Fruit fly (Drosophila melanogaster) whole organism, embryonic: Measurements from ENCODE around the gene mRpL27.

Experiments
- Antp ChIP-seq: fragments of 200-800 bp; sonication (Bioruptor generic); optimal IDR thresholded peaks from 3 replicates; lab custom pipeline; 2016; ENCODE audit warnings: missing biosample characterization, missing genetic modification characterization
- B-H1 ChIP-seq: fragments of 200-800 bp; sonication (Bioruptor generic); IDR thresholded peaks from 3 replicates; pipeline ENCODE4 v1.3.6; 2022; ENCODE audit warnings: missing biosample characterization, missing genetic modification characterization
- CG10321 ChIP-seq: fragments of 200-800 bp; sonication (Bioruptor generic); IDR thresholded peaks from 2 replicates; pipeline ENCODE4 v1.3.6; 2022; ENCODE audit warnings: missing biosample characterization, missing genetic modification characterization
- CG10959 ChIP-seq: fragments of 200-800 bp; sonication (Bioruptor generic); IDR thresholded peaks from 2 replicates; pipeline ENCODE4 v1.3.6; 2022; ENCODE audit warnings: missing biosample characterization, missing genetic modification characterization
- CG11247 ChIP-seq: fragments of 200-800 bp; sonication (Bioruptor generic); IDR thresholded peaks from 2 replicates; pipeline ENCODE4 v1.3.6; 2022; ENCODE audit warnings: missing biosample characterization, missing genetic modification characterization
- CG12219 ChIP-seq: fragments of 200-800 bp; sonication (Bioruptor generic); optimal IDR thresholded peaks from 3 replicates; lab custom pipeline; 2018; ENCODE audit warnings: missing biosample characterization, mild to moderate bottlenecking, missing genetic modification characterization
- CG12299 ChIP-seq: fragments of 200-800 bp; sonication (Bioruptor generic); optimal IDR thresholded peaks from 2 replicates; lab custom pipeline; 2018; ENCODE audit warnings: missing biosample characterization, mild to moderate bottlenecking, missing genetic modification characterization
- CG13424 ChIP-seq: fragments of 200-800 bp; sonication (Bioruptor generic); optimal IDR thresholded peaks from 2 replicates; lab custom pipeline; 2019; ENCODE audit warnings: missing biosample characterization, mild to moderate bottlenecking, missing genetic modification characterization, moderate library complexity
- CG17361 ChIP-seq: fragments of 200-800 bp; sonication (Bioruptor generic); IDR thresholded peaks from 3 replicates; pipeline ENCODE4 v1.3.6; 2022; ENCODE audit warnings: missing biosample characterization, missing genetic modification characterization
- CG17568 ChIP-seq: fragments of 200-800 bp; sonication (Bioruptor generic); optimal IDR thresholded peaks from 2 replicates; lab custom pipeline; 2018; ENCODE audit warnings: missing biosample characterization, mild to moderate bottlenecking, missing genetic modification characterization, moderate library complexity
- CG2116 ChIP-seq: fragments of 200-800 bp; sonication (Bioruptor generic); optimal IDR thresholded peaks from 3 replicates; lab custom pipeline; 2018; ENCODE audit warnings: missing biosample characterization, mild to moderate bottlenecking, missing genetic modification characterization
- CG2120 ChIP-seq: fragments of 200-800 bp; sonication (Bioruptor generic); optimal IDR thresholded peaks from 3 replicates; lab custom pipeline; 2016; ENCODE audit warnings: missing biosample characterization, missing genetic modification characterization
- CG2875 ChIP-seq: fragments of 200-800 bp; sonication (Bioruptor generic); optimal IDR thresholded peaks from 2 replicates; lab custom pipeline; 2017; ENCODE audit warnings: missing biosample characterization, mild to moderate bottlenecking, missing genetic modification characterization, missing genetic modification reagents
- CG32767 ChIP-seq: fragments of 200-800 bp; sonication (Bioruptor generic); IDR thresholded peaks from 2 replicates; pipeline ENCODE4 v1.3.6; 2022; ENCODE audit warnings: missing biosample characterization, missing genetic modification characterization
- CG3838 ChIP-seq: fragments of 200-800 bp; sonication (Bioruptor generic); optimal IDR thresholded peaks from 3 replicates; lab custom pipeline; 2016; ENCODE audit warnings: missing biosample characterization, missing genetic modification characterization
- CG42726 ChIP-seq: fragments of 200-800 bp; sonication (Bioruptor generic); IDR thresholded peaks from 2 replicates; pipeline ENCODE4 v1.3.6; 2022; ENCODE audit warnings: missing biosample characterization, missing genetic modification characterization; ENCODE audit not compliant: partially characterized antibody
- CG4404 ChIP-seq: fragments of 200-800 bp; sonication (Bioruptor generic); IDR thresholded peaks from 2 replicates; pipeline ENCODE4 v1.3.6; 2022; ENCODE audit warnings: missing biosample characterization, missing genetic modification characterization
- CG4707 ChIP-seq: fragments of 200-800 bp; sonication (Bioruptor generic); optimal IDR thresholded peaks from 2 replicates; lab custom pipeline; 2018; ENCODE audit warnings: missing biosample characterization, mild to moderate bottlenecking, missing genetic modification characterization, moderate library complexity
- CG4854 ChIP-seq: fragments of 200-800 bp; sonication (Bioruptor generic); optimal IDR thresholded peaks from 2 replicates; lab custom pipeline; 2016; ENCODE audit warnings: missing biosample characterization, missing genetic modification characterization, inconsistent platforms
- CG6272 ChIP-seq: fragments of 200-800 bp; sonication (Bioruptor generic); IDR thresholded peaks from 2 replicates; pipeline ENCODE4 v1.3.6; 2022; ENCODE audit warnings: missing biosample characterization, missing genetic modification characterization
- CG8924 ChIP-seq: fragments of 200-800 bp; optimal IDR thresholded peaks from 3 replicates; lab custom pipeline; 2019; ENCODE audit warnings: missing biosample characterization, mild to moderate bottlenecking, missing genetic modification characterization, moderate library complexity
- CG9727 ChIP-seq: fragments of 200-800 bp; sonication (Bioruptor generic); optimal IDR thresholded peaks from 3 replicates; lab custom pipeline; 2017; ENCODE audit warnings: missing biosample characterization, mild to moderate bottlenecking, missing genetic modification characterization
- CG9817 ChIP-seq: fragments of 200-800 bp; sonication (Bioruptor generic); optimal IDR thresholded peaks from 2 replicates; lab custom pipeline; 2018; ENCODE audit warnings: missing biosample characterization, mild to moderate bottlenecking, missing genetic modification characterization, moderate library complexity
- Dbx ChIP-seq: fragments of 200-800 bp; sonication (Bioruptor generic); IDR thresholded peaks from 3 replicates; pipeline ENCODE4 v1.3.6; 2022; ENCODE audit warnings: missing biosample characterization, missing genetic modification characterization
- Dref ChIP-seq: fragments of 200-800 bp; sonication (Bioruptor generic); IDR thresholded peaks from 2 replicates; pipeline ENCODE4 v1.3.6; 2022; ENCODE audit warnings: missing biosample characterization, missing genetic modification characterization
- Gsc ChIP-seq: fragments of 200-800 bp; sonication (Bioruptor generic); IDR thresholded peaks from 2 replicates; pipeline ENCODE4 v1.3.6; 2022; ENCODE audit warnings: missing biosample characterization, missing genetic modification characterization
- H15 ChIP-seq: fragments of 200-800 bp; sonication (Bioruptor generic); IDR thresholded peaks from 3 replicates; pipeline ENCODE4 v1.3.6; 2022; ENCODE audit warnings: missing biosample characterization, missing genetic modification characterization
- HLH3B ChIP-seq: fragments of 200-800 bp; sonication (Bioruptor generic); IDR thresholded peaks from 2 replicates; pipeline ENCODE4 v1.3.6; 2022; ENCODE audit warnings: missing biosample characterization, missing genetic modification characterization
- Hr39 ChIP-seq: fragments of >200 bp; optimal IDR thresholded peaks from 2 replicates; lab custom pipeline; 2017
- Lim3 ChIP-seq: fragments of 200-800 bp; sonication (Bioruptor generic); IDR thresholded peaks from 2 replicates; pipeline ENCODE4 v1.3.6; 2022; ENCODE audit warnings: missing biosample characterization, missing genetic modification characterization
- Meics ChIP-seq: fragments of 200-800 bp; sonication (Bioruptor generic); optimal IDR thresholded peaks from 2 replicates; lab custom pipeline; 2017; ENCODE audit warnings: missing biosample characterization, mild to moderate bottlenecking, missing genetic modification characterization
- Neu2 ChIP-seq: fragments of 200-800 bp; sonication (Bioruptor generic); optimal IDR thresholded peaks from 3 replicates; lab custom pipeline; 2016; ENCODE audit warnings: missing biosample characterization, missing genetic modification characterization, borderline replicate concordance
- Ptx1 ChIP-seq: fragments of 200-800 bp; sonication (Bioruptor generic); IDR thresholded peaks from 2 replicates; pipeline ENCODE4 v1.3.6; 2022; ENCODE audit warnings: missing biosample characterization, missing genetic modification characterization
- Side ChIP-seq: fragments of 200-800 bp; sonication (Bioruptor generic); optimal IDR thresholded peaks from 2 replicates; lab custom pipeline; 2016; ENCODE audit warnings: missing biosample characterization, missing genetic modification characterization
- caup ChIP-seq: fragments of 200-800 bp; sonication (Bioruptor generic); optimal IDR thresholded peaks from 3 replicates; lab custom pipeline; 2017; ENCODE audit warnings: missing biosample characterization, mild to moderate bottlenecking, missing genetic modification characterization, moderate library complexity; ENCODE audit not compliant: severe bottlenecking
- chm ChIP-seq: fragments of 200-800 bp; sonication (Bioruptor generic); IDR thresholded peaks from 2 replicates; pipeline ENCODE4 v1.3.6; 2022; ENCODE audit warnings: missing biosample characterization, missing genetic modification characterization
- corto ChIP-seq: fragments of 200-800 bp; sonication (Bioruptor generic); optimal IDR thresholded peaks from 2 replicates; lab custom pipeline; 2016; ENCODE audit warnings: missing biosample characterization, mild to moderate bottlenecking, missing genetic modification characterization, moderate library complexity
- da ChIP-seq: fragments of 200-800 bp; sonication (Bioruptor generic); optimal IDR thresholded peaks from 2 replicates; lab custom pipeline; 2016; ENCODE audit warnings: missing biosample characterization, missing genetic modification characterization
- en ChIP-seq: fragments of 200-800 bp; sonication (Bioruptor generic); optimal IDR thresholded peaks from 2 replicates; lab custom pipeline; 2016; ENCODE audit warnings: missing biosample characterization, missing genetic modification characterization
- ewg ChIP-seq: fragments of 200-800 bp; sonication (Bioruptor generic); optimal IDR thresholded peaks from 3 replicates; lab custom pipeline; 2017; ENCODE audit warnings: mild to moderate bottlenecking, missing biosample characterization, missing genetic modification reagents, missing genetic modification characterization
- ftz-f1 ChIP-seq: fragments of 200-800 bp; sonication (Bioruptor generic); optimal IDR thresholded peaks from 2 replicates; lab custom pipeline; 2016; ENCODE audit warnings: missing biosample characterization, missing genetic modification characterization
- gce ChIP-seq: fragments of 200-800 bp; sonication (Bioruptor generic); IDR thresholded peaks from 3 replicates; pipeline ENCODE4 v1.3.6; 2022; ENCODE audit warnings: missing biosample characterization, missing genetic modification characterization
- gcm2 ChIP-seq: fragments of 200-800 bp; sonication (Bioruptor generic); optimal IDR thresholded peaks from 2 replicates; lab custom pipeline; 2016; ENCODE audit warnings: missing biosample characterization, missing genetic modification characterization
- lmd ChIP-seq: fragments of 200-800 bp; sonication (Bioruptor generic); IDR thresholded peaks from 2 replicates; pipeline ENCODE4 v1.3.6; 2022; ENCODE audit warnings: missing biosample characterization, missing genetic modification characterization
- nau ChIP-seq: fragments of 200-800 bp; sonication (Bioruptor generic); optimal IDR thresholded peaks from 3 replicates; lab custom pipeline; 2017; ENCODE audit warnings: missing biosample characterization, mild to moderate bottlenecking, missing genetic modification characterization, missing genetic modification reagents
- oc ChIP-seq: fragments of 200-800 bp; sonication (Bioruptor generic); optimal IDR thresholded peaks from 2 replicates; lab custom pipeline; 2018; ENCODE audit warnings: missing biosample characterization, mild to moderate bottlenecking, missing genetic modification characterization, moderate library complexity
- onecut ChIP-seq: fragments of 200-800 bp; sonication (Bioruptor generic); IDR thresholded peaks from 2 replicates; pipeline ENCODE4 v1.3.6; 2022; ENCODE audit warnings: missing biosample characterization, missing genetic modification characterization
- p53 ChIP-seq: fragments of 200-800 bp; sonication (Bioruptor generic); optimal IDR thresholded peaks from 2 replicates; lab custom pipeline; 2016; ENCODE audit warnings: missing biosample characterization, missing genetic modification characterization
- row ChIP-seq: fragments of 200-800 bp; sonication (Bioruptor generic); IDR thresholded peaks from 3 replicates; pipeline ENCODE4 v1.3.6; 2022; ENCODE audit warnings: missing biosample characterization, missing genetic modification characterization
- run ChIP-seq: fragments of 200-800 bp; sonication (Bioruptor generic); optimal IDR thresholded peaks from 3 replicates; lab custom pipeline; 2018; ENCODE audit warnings: missing biosample characterization, mild to moderate bottlenecking, missing genetic modification characterization
- schlank ChIP-seq: fragments of 200-800 bp; sonication (Bioruptor generic); optimal IDR thresholded peaks from 2 replicates; lab custom pipeline; 2018; ENCODE audit warnings: missing biosample characterization, mild to moderate bottlenecking, missing genetic modification characterization
- tx ChIP-seq: fragments of 200-800 bp; sonication (Bioruptor generic); optimal IDR thresholded peaks from 2 replicates; lab custom pipeline; 2016; ENCODE audit warnings: missing biosample characterization, missing genetic modification characterization
- wdn ChIP-seq: fragments of 200-800 bp; sonication (Bioruptor generic); IDR thresholded peaks from 2 replicates; pipeline ENCODE4 v1.3.6; 2022; ENCODE audit warnings: missing biosample characterization, missing genetic modification characterization

mRpL27 gene

DNA sequence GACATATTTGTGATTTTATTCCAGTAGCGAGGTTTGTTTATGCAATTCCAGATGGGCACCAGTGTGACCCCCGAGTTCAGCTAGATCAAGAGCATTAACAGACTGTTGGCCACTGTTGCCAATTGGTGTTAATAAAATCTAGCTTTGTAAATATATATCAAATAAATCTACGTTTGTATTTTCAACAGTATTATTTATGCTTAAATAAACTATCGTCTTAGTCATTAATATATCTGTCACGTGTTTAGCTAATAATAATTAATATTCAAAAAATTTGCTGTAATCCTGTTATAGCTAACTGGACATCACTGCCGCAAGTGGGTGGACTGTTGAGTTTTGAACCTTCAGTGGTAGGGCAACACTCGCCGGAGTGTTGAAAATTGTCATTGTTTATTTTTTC lies at the start of gene mRpL27, which contains the start of gene CG15435:
Gene mRpL27, minus strand, starts transcription at position 96 of the 400 bp plus-strand sequence.
Gene CG15435, plus strand, starts transcription at position 187 of the 400 bp plus-strand sequence.
- TF ChIP-seq CG2116 = peak; percentile 41
- TF ChIP-seq ftz-f1 (GFP tag; lab: Kevin White, UChicago) = no peak
- TF ChIP-seq CG3838 (GFP tag; lab: Kevin White, UChicago) = no peak
- TF ChIP-seq onecut (GFP tag; lab: Robert Waterston, UW) = no peak
- TF ChIP-seq B-H1 (GFP tag; lab: Robert Waterston, UW) = no peak
- no peak for TF ChIP-seq CG4404 (GFP tag; lab: Robert Waterston, UW)
- TF ChIP-seq CG10959 = no peak
- no peak for TF ChIP-seq CG4707 (GFP tag; lab: Kevin White, UChicago)
- TF ChIP-seq CG17361 = peak; percentile 59; the same call in 1 of the 3 replicates
- TF ChIP-seq CG32767 (GFP tag; lab: Robert Waterston, UW) = no peak
- TF ChIP-seq corto (GFP tag; lab: Kevin White, UChicago) = no peak
- no peak for TF ChIP-seq CG42726
- peak; percentile 68 for TF ChIP-seq CG2120
- TF ChIP-seq CG12299 (tag; lab: Kevin White, UChicago) = peak; percentile 58
- no peak for TF ChIP-seq p53 (GFP tag; lab: Kevin White, UChicago)
- no peak for TF ChIP-seq da (GFP tag; lab: Kevin White, UChicago)
- TF ChIP-seq Gsc = no peak
- no peak for TF ChIP-seq Meics (GFP tag; lab: Kevin White, UChicago)
- no peak for TF ChIP-seq lmd
- TF ChIP-seq HLH3B (GFP tag; lab: Robert Waterston, UW) = no peak
- no peak for TF ChIP-seq CG17568 (GFP tag; lab: Kevin White, UChicago)
- no peak for TF ChIP-seq Lim3 (GFP tag; lab: Robert Waterston, UW)
- TF ChIP-seq chm (GFP tag; lab: Robert Waterston, UW) = no peak
- TF ChIP-seq run (tag; lab: Kevin White, UChicago) = no peak
- peak; percentile 88 for TF ChIP-seq CG4854 (GFP tag; lab: Kevin White, UChicago)
- no peak for TF ChIP-seq Antp (GFP tag; lab: Kevin White, UChicago)
- peak; percentile 56 for TF ChIP-seq CG8924 (tag; lab: Kevin White, UChicago)
- no peak for TF ChIP-seq H15
- peak; percentile 2 for TF ChIP-seq CG12219 (GFP tag; lab: Kevin White, UChicago)
- TF ChIP-seq gcm2 (GFP tag; lab: Kevin White, UChicago) = no peak
- TF ChIP-seq CG6272 = no peak
- no peak for TF ChIP-seq Dref (GFP tag; lab: Robert Waterston, UW)
- TF ChIP-seq CG10321 (GFP tag; lab: Robert Waterston, UW) = no peak
- peak; percentile 93 for TF ChIP-seq row
- TF ChIP-seq Hr39 (lab: Kevin White, UChicago) = no peak
- no peak for TF ChIP-seq Side (GFP tag; lab: Kevin White, UChicago)
- no peak for TF ChIP-seq oc (tag; lab: Kevin White, UChicago)
- no peak for TF ChIP-seq Dbx (GFP tag; lab: Robert Waterston, UW)
- TF ChIP-seq CG9817 (tag; lab: Kevin White, UChicago) = peak; percentile 38
- TF ChIP-seq CG9727 = peak; percentile 15
- peak; percentile 24 for TF ChIP-seq ewg (GFP tag; lab: Kevin White, UChicago)
- TF ChIP-seq CG13424 (tag; lab: Kevin White, UChicago) = peak; percentile 58
- TF ChIP-seq schlank (tag; lab: Kevin White, UChicago) = no peak
- TF ChIP-seq wdn = no peak
- TF ChIP-seq en (GFP tag; lab: Kevin White, UChicago) = no peak
- no peak for TF ChIP-seq nau
- TF ChIP-seq tx = no peak
- no peak for TF ChIP-seq gce (GFP tag; lab: Robert Waterston, UW)
- TF ChIP-seq CG11247 = no peak
- no peak for TF ChIP-seq caup (GFP tag; lab: Kevin White, UChicago)
- TF ChIP-seq CG2875 (GFP tag; lab: Kevin White, UChicago) = no peak
- no peak for TF ChIP-seq Neu2 (GFP tag; lab: Kevin White, UChicago)
- TF ChIP-seq Ptx1 = peak; percentile 44
